Worm (Caenorhabditis elegans) whole organism, L3 larva: ENCODE results near the gene sox-2.

ENCODE experiments used
- ZK546.5 ChIP-seq: sonication (generic microtip); optimal IDR thresholded peaks from 2 replicates; lab custom pipeline; 2017; ENCODE audit warnings: missing biosample characterization, missing genetic modification characterization
- aly-2 ChIP-seq: fragments of 150-350 bp; optimal IDR thresholded peaks from 2 replicates; lab custom pipeline; 2014; ENCODE audit warnings: missing biosample characterization, missing genetic modification characterization
- ama-1 ChIP-seq: fragments of 150-350 bp; optimal IDR thresholded peaks from 2 replicates; lab custom pipeline; 2018
- ceh-16 ChIP-seq: sonication (generic microtip); optimal IDR thresholded peaks from 2 replicates; lab custom pipeline; 2017; ENCODE audit warnings: missing biosample characterization, missing genetic modification characterization
- ceh-28 ChIP-seq: fragments of 150-350 bp; optimal IDR thresholded peaks from 2 replicates; lab custom pipeline; 2014; ENCODE audit warnings: missing biosample characterization, missing genetic modification reagents, missing genetic modification characterization
- ceh-82 ChIP-seq: fragments of 150-350 bp; optimal IDR thresholded peaks from 2 replicates; lab custom pipeline; 2014; ENCODE audit warnings: missing biosample characterization, missing genetic modification characterization
- ceh-9 ChIP-seq: sonication (generic microtip); optimal IDR thresholded peaks from 2 replicates; lab custom pipeline; 2018; ENCODE audit warnings: missing biosample characterization, missing genetic modification characterization
- egl-27 ChIP-seq: sonication (generic microtip); optimal IDR thresholded peaks from 4 replicates; lab custom pipeline; 2017; ENCODE audit warnings: missing biosample characterization, missing genetic modification reagents, missing genetic modification characterization
- egl-5 ChIP-seq: fragments of 150-350 bp; optimal IDR thresholded peaks from 2 replicates; lab custom pipeline; 2017; ENCODE audit warnings: missing biosample characterization, missing genetic modification reagents, missing genetic modification characterization, inconsistent platforms
- elt-1 ChIP-seq: fragments of 150-350 bp; optimal IDR thresholded peaks from 2 replicates; lab custom pipeline; 2014; ENCODE audit warnings: missing biosample characterization, missing genetic modification characterization
- elt-2 ChIP-seq: sonication (generic microtip); optimal IDR thresholded peaks from 2 replicates; lab custom pipeline; 2016; ENCODE audit warnings: missing genetic modification reagents, mild to moderate bottlenecking, missing genetic modification characterization, missing compliant biosample characterization
- elt-3 ChIP-seq, 3 experiments: fragments of 150-350 bp in 1 of 3; sonication (generic microtip) in 2 of 3; optimal IDR thresholded peaks; 2 replicates in 2 of 3; 4 replicates in 1 of 3; lab custom pipeline; 2014 to 2017; ENCODE audit warnings: missing biosample characterization in 3 of 3, missing genetic modification characterization in 3 of 3
- eor-1 ChIP-seq, 2 experiments: fragments of 150-350 bp; optimal IDR thresholded peaks; 2 replicates each; lab custom pipeline; 2014 to 2018; ENCODE audit warnings: missing biosample characterization in 2 of 2, missing genetic modification characterization in 2 of 2
- fkh-10 ChIP-seq: sonication (generic microtip); optimal IDR thresholded peaks from 2 replicates; lab custom pipeline; 2017; ENCODE audit warnings: missing biosample characterization, missing genetic modification reagents, missing genetic modification characterization
- fkh-2 ChIP-seq: fragments of 150-350 bp; optimal IDR thresholded peaks from 2 replicates; lab custom pipeline; 2014; ENCODE audit warnings: missing biosample characterization, missing genetic modification reagents, missing genetic modification characterization
- fos-1 ChIP-seq: fragments of 150-350 bp; optimal IDR thresholded peaks from 2 replicates; lab custom pipeline; 2014; ENCODE audit warnings: missing biosample characterization, missing genetic modification characterization
- jun-1 ChIP-seq: fragments of 150-350 bp; optimal IDR thresholded peaks from 2 replicates; lab custom pipeline; 2014; ENCODE audit warnings: missing biosample characterization, missing genetic modification reagents, missing genetic modification characterization
- lin-15B ChIP-seq: fragments of 150-350 bp; optimal IDR thresholded peaks from 2 replicates; lab custom pipeline; 2014; ENCODE audit warnings: missing biosample characterization, missing genetic modification characterization
- lin-39 ChIP-seq: fragments of 150-350 bp; optimal IDR thresholded peaks from 2 replicates; lab custom pipeline; 2018; ENCODE audit warnings: missing biosample characterization, missing genetic modification reagents, missing genetic modification characterization
- lsy-12 ChIP-seq: sonication (generic microtip); optimal IDR thresholded peaks from 2 replicates; lab custom pipeline; 2016; ENCODE audit warnings: mild to moderate bottlenecking, missing genetic modification characterization, missing compliant biosample characterization
- mdl-1 ChIP-seq: fragments of 150-350 bp; optimal IDR thresholded peaks from 2 replicates; lab custom pipeline; 2014; ENCODE audit warnings: missing biosample characterization, missing genetic modification characterization
- mml-1 ChIP-seq: fragments of 150-350 bp; sonication (generic microtip); optimal IDR thresholded peaks from 3 replicates; lab custom pipeline; 2014; ENCODE audit warnings: missing biosample characterization, missing genetic modification characterization
- nfya-1 ChIP-seq: sonication (generic microtip); optimal IDR thresholded peaks from 2 replicates; lab custom pipeline; 2017; ENCODE audit warnings: missing genetic modification characterization, mild to moderate bottlenecking, missing compliant biosample characterization, antibody characterized with exemption, moderate library complexity; ENCODE audit not compliant: insufficient read depth
- nhr-11 ChIP-seq: fragments of 150-350 bp; optimal IDR thresholded peaks from 2 replicates; lab custom pipeline; 2014; ENCODE audit warnings: missing biosample characterization, missing genetic modification characterization
- nhr-12 ChIP-seq: fragments of 150-350 bp; optimal IDR thresholded peaks from 2 replicates; lab custom pipeline; 2014; ENCODE audit warnings: missing biosample characterization, missing genetic modification characterization
- nhr-23 ChIP-seq: fragments of 150-350 bp; optimal IDR thresholded peaks from 2 replicates; lab custom pipeline; 2014; ENCODE audit warnings: missing biosample characterization, missing genetic modification reagents, missing genetic modification characterization
- nhr-237 ChIP-seq: fragments of 150-350 bp; optimal IDR thresholded peaks from 2 replicates; lab custom pipeline; 2014; ENCODE audit warnings: missing biosample characterization, missing genetic modification characterization
- nhr-25 ChIP-seq: sonication (generic microtip); optimal IDR thresholded peaks from 2 replicates; lab custom pipeline; 2017; ENCODE audit warnings: missing biosample characterization, missing genetic modification characterization
- nhr-67 ChIP-seq: fragments of 150-350 bp; optimal IDR thresholded peaks from 2 replicates; lab custom pipeline; 2014; ENCODE audit warnings: missing biosample characterization, missing genetic modification characterization
- nhr-77 ChIP-seq: fragments of 150-350 bp; optimal IDR thresholded peaks from 2 replicates; lab custom pipeline; 2014; ENCODE audit warnings: missing biosample characterization, missing genetic modification characterization
- pha-4 ChIP-seq: fragments of 150-350 bp; optimal IDR thresholded peaks from 2 replicates; lab custom pipeline; 2014; ENCODE audit warnings: missing biosample characterization, missing genetic modification reagents, missing genetic modification characterization
- pqm-1 ChIP-seq: fragments of 150-350 bp; optimal IDR thresholded peaks from 2 replicates; lab custom pipeline; 2017; ENCODE audit warnings: missing biosample characterization, missing genetic modification characterization, inconsistent platforms
- skn-1 ChIP-seq: fragments of 150-350 bp; optimal IDR thresholded peaks from 2 replicates; lab custom pipeline; 2014; ENCODE audit warnings: missing biosample characterization, missing genetic modification characterization
- snpc-4 ChIP-seq: fragments of 150-350 bp; optimal IDR thresholded peaks from 2 replicates; lab custom pipeline; 2014; ENCODE audit warnings: missing biosample characterization, missing genetic modification characterization
- tbx-2 ChIP-seq: sonication (generic microtip); optimal IDR thresholded peaks from 2 replicates; lab custom pipeline; 2016; ENCODE audit warnings: mild to moderate bottlenecking, missing genetic modification characterization, missing compliant biosample characterization
- unc-62 ChIP-seq: fragments of 150-350 bp; sonication (generic microtip); optimal IDR thresholded peaks from 4 replicates; lab custom pipeline; 2014; ENCODE audit warnings: missing biosample characterization, missing genetic modification reagents, missing genetic modification characterization
- zag-1 ChIP-seq: fragments of 150-350 bp; optimal IDR thresholded peaks from 2 replicates; lab custom pipeline; 2014; ENCODE audit warnings: missing biosample characterization, missing genetic modification characterization
- ztf-11 ChIP-seq: fragments of 150-350 bp; optimal IDR thresholded peaks from 2 replicates; lab custom pipeline; 2014; ENCODE audit warnings: missing biosample characterization, missing genetic modification characterization
- ztf-4 ChIP-seq: fragments of 150-350 bp; optimal IDR thresholded peaks from 2 replicates; lab custom pipeline; 2014; ENCODE audit warnings: missing biosample characterization, missing genetic modification characterization

The sox-2 gene

DNA sequence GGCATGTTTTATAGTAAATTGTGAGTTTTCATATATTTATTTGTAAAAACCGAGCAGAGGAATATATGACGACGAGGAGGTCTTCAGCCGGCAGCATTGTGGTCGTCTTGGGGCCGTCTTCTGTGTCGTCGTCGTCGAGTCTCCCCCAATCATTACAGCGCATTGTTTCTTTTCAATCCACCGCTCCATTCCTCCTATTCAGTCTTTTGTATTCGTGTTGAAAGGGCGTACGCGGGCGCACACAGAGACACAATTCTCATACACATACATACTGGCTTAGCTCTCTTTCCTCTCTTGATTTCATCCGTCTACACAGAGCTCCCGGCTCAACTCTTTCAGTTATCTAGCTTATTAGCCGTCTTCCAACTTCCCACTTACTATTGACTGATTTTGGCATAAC is at the start of gene sox-2:
Gene sox-2 (minus strand): TSS at position 100 of the 400 bp plus-strand sequence.
- TF ChIP-seq ztf-4 (tag; lab: Kevin White, UChicago) (no peak), lin-39 (tag; lab: Kevin White, UChicago) (no peak), skn-1 (tag; lab: Kevin White, UChicago) (no peak), ztf-11 (no peak), nhr-25 (tag; lab: Kevin White, UChicago) (no peak), nhr-12 (tag; lab: Kevin White, UChicago) (no peak), elt-3 (tag; optimal IDR thresholded peaks at IDR 0.05; lab: Kevin White, UChicago) (no peak), ceh-9 (tag; lab: Kevin White, UChicago) (no peak), pqm-1 (tag; lab: Kevin White, UChicago) (no peak), aly-2 (no peak), fkh-10 (GFP tag; lab: Kevin White, UChicago) (no peak)
- TF ChIP-seq, all 47 proteins: peak for 0

- no peak for TF ChIP-seq fkh-10 (GFP tag; lab: Kevin White, UChicago)
- TF ChIP-seq jun-1 (tag; lab: Kevin White, UChicago), result no peak
Measured at ce11 chrX:7512714-7513113, 49.2 kb upstream of the sox-2 start.

ce11 chrX:7507141-7507540 is 43.6 kb upstream of the sox-2 start:
- TF ChIP-seq mml-1 (tag; lab: Kevin White, UChicago), result no peak
- no peak for TF ChIP-seq nhr-23 (tag; lab: Kevin White, UChicago)
- no peak for TF ChIP-seq ceh-9 (tag; lab: Kevin White, UChicago)
- no peak for TF ChIP-seq lin-15B (tag; lab: Kevin White, UChicago)
- no peak for TF ChIP-seq ZK546.5
- TF ChIP-seq zag-1 (tag; lab: Kevin White, UChicago), result no peak
- TF ChIP-seq fkh-10 (GFP tag; lab: Kevin White, UChicago), result no peak
- TF ChIP-seq ama-1, result no peak
- no peak for TF ChIP-seq nhr-11 (tag; lab: Kevin White, UChicago)
- TF ChIP-seq nhr-77 (tag; lab: Kevin White, UChicago), result no peak
- no peak for TF ChIP-seq egl-27 (tag; lab: Kevin White, UChicago)

DNA sequence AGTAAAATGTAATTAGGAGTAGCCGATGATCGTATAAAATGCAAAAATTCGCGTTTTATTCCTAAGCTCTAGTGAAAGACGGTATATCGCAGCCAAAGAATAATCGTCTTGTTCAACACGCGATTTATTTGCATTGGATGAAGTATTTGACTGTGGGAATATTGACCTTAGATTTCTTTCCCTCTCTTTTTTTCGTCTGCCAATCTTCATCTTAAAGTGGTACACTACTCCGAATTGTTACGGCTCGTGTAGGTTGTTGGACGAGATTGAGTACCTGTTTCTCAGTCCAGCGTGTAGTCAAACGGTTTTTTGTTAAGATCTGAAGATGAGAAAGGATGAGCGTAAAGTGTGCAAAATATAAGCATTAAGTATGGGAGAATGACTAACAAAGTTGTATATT is 43.0 kb upstream of the sox-2 start, which contains the start of gene lgc-11:
Gene lgc-11 (minus strand): TSS at position 101 of the 400 bp plus-strand sequence.
- TF ChIP-seq elt-3 (tag; optimal IDR thresholded peaks at IDR 0.05; lab: Kevin White, UChicago), result no peak
- no peak for TF ChIP-seq ztf-11
- TF ChIP-seq zag-1 (tag; lab: Kevin White, UChicago), result no peak
- no peak for TF ChIP-seq snpc-4 (tag; lab: Kevin White, UChicago)
- TF ChIP-seq pha-4 (tag; lab: Kevin White, UChicago), result no peak
- no peak for TF ChIP-seq aly-2
- TF ChIP-seq ceh-82 (tag; lab: Kevin White, UChicago), result no peak
- no peak for TF ChIP-seq nhr-237 (tag; lab: Kevin White, UChicago)
- no peak for TF ChIP-seq lsy-12 (tag; lab: Kevin White, UChicago)
- no peak for TF ChIP-seq skn-1 (tag; lab: Kevin White, UChicago)
- TF ChIP-seq nhr-67 (tag; lab: Kevin White, UChicago), result no peak
- TF ChIP-seq eor-1 (tag; optimal IDR thresholded peaks at IDR 0.05; lab: Kevin White, UChicago), result no peak
- TF ChIP-seq nhr-12 (tag; lab: Kevin White, UChicago), result no peak
- TF ChIP-seq ceh-9 (tag; lab: Kevin White, UChicago), result no peak

DNA sequence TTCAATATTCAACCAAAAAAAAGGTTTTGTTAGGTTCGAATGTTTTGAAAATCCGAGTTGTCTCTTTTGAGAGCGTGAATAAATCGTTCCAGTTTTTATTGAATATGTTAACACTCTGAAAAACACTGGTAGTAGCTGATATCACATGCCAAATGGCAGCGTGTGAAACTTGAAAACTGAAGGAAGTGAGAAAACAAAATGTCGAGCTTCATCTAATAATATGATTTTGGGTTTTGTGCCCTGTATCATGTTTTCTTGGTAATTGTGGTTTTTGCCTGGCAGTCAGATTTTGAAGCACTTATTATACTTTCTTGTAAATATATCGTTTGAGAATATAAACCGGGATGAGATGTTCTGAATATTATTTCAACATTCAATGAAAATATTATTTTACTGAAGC is 39.3 kb upstream of the sox-2 start, which contains the start of gene F48E3.6:
Gene F48E3.6 (minus strand): TSS at position 101 of the 400 bp plus-strand sequence.
- no peak for TF ChIP-seq pha-4 (tag; lab: Kevin White, UChicago)
- no peak for TF ChIP-seq ztf-11
- no peak for TF ChIP-seq fos-1
- no peak for TF ChIP-seq tbx-2 (tag; lab: Kevin White, UChicago)
- TF ChIP-seq jun-1 (tag; lab: Kevin White, UChicago), result no peak
- TF ChIP-seq ceh-16 (tag; lab: Kevin White, UChicago), result no peak
- no peak for TF ChIP-seq ceh-82 (tag; lab: Kevin White, UChicago)
- no peak for TF ChIP-seq nhr-25 (tag; lab: Kevin White, UChicago)
- no peak for TF ChIP-seq lin-15B (tag; lab: Kevin White, UChicago)
- no peak for TF ChIP-seq elt-1 (tag; lab: Kevin White, UChicago)

DNA sequence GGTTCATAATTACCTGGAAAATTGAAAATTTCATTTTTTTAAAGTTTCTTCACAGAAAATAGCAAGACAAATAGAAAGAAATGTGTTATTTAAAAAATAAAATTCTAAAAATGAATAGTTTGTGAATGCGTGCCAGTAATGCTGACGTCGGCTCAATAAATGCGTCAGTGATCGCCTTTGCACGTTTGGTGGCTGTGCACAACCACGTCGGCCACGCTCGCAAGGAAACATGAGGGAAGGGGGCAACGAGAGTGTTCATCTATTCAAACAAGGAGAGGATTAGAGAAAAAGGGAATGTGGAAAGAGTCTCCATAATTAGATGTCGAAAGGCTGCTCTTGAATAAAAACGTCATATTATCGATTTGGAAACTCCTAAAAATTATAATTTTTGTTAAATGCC is 37.4 kb upstream of the sox-2 start, which contains the start of gene uggt-1:
Gene uggt-1 (minus strand): TSS at position 13 of the 400 bp plus-strand sequence.
- peak; percentile 90 for TF ChIP-seq lin-39 (tag; lab: Kevin White, UChicago)
- TF ChIP-seq ZK546.5, result no peak
- TF ChIP-seq nfya-1 (tag; lab: Kevin White, UChicago), result peak; percentile 92
- TF ChIP-seq elt-3 (tag; optimal IDR thresholded peaks at IDR 0.05; lab: Kevin White, UChicago), result no peak
- no peak for TF ChIP-seq aly-2
- TF ChIP-seq egl-5 (tag; lab: Kevin White, UChicago), result peak; percentile 40
- peak; percentile 51 for TF ChIP-seq nhr-11 (tag; lab: Kevin White, UChicago)
- peak; percentile 63 for TF ChIP-seq nhr-25 (tag; lab: Kevin White, UChicago)
- TF ChIP-seq ceh-82 (tag; lab: Kevin White, UChicago), result peak; percentile 86
- TF ChIP-seq nhr-23 (tag; lab: Kevin White, UChicago), result peak; percentile 91
- peak; percentile 85 for TF ChIP-seq lin-15B (tag; lab: Kevin White, UChicago)
- TF ChIP-seq lsy-12 (tag; lab: Kevin White, UChicago), result peak; percentile 80
- TF ChIP-seq elt-1 (tag; lab: Kevin White, UChicago), result peak; percentile 45
- TF ChIP-seq mdl-1 (tag; lab: Kevin White, UChicago), result peak; percentile 71
- peak; percentile 59 for TF ChIP-seq pqm-1 (tag; lab: Kevin White, UChicago)
- TF ChIP-seq nhr-12 (tag; lab: Kevin White, UChicago), result no peak
- TF ChIP-seq ztf-4 (tag; lab: Kevin White, UChicago), result no peak
- TF ChIP-seq elt-2 (tag; lab: Kevin White, UChicago), result peak; percentile 81
- no peak for TF ChIP-seq unc-62 (GFP tag; lab: Kevin White, UChicago)
- peak; percentile 92 for TF ChIP-seq pha-4 (tag; lab: Kevin White, UChicago)
- TF ChIP-seq ceh-28 (tag; lab: Kevin White, UChicago), result peak; percentile 92
- TF ChIP-seq fkh-2 (tag; lab: Kevin White, UChicago), result no peak
- TF ChIP-seq tbx-2 (tag; lab: Kevin White, UChicago), result peak; percentile 83
- peak; percentile 39 for TF ChIP-seq jun-1 (tag; lab: Kevin White, UChicago)
